Worm (Caenorhabditis elegans): ENCODE results near the gene his-61.

his-61 gene

ce11 chrIV:7507305-7507704 is 21.3 kb upstream of the his-61 start (continued):
- TF ChIP-seq gei-8 (GFP tag; optimal IDR thresholded peaks at IDR 0.05) (no peak), nhr-77 (tag; optimal IDR thresholded peaks at IDR 0.05) (peak; percentile 24), fos-1 (tag; optimal IDR thresholded peaks at IDR 0.05) (no peak), daf-12 (tag; optimal IDR thresholded peaks at IDR 0.05) (no peak), cey-2 (tag; optimal IDR thresholded peaks at IDR 0.05; ENCODE audit: borderline replicate concordance, insufficient read depth) (no peak), dpl-1 (GFP tag; optimal IDR thresholded peaks at IDR 0.05) (peak; percentile 2), nhr-28 (tag; optimal IDR thresholded peaks at IDR 0.05) (peak; percentile 62), dve-1 (tag; optimal IDR thresholded peaks at IDR 0.05; ENCODE audit: insufficient read depth) (peak; percentile 42), hmg-1.1 (GFP tag; IDR thresholded peaks at IDR 0.05) (no peak), daf-16 (GFP tag; optimal IDR thresholded peaks at IDR 0.05) (peak in 1 of 2 experiments; percentile 6), daf-16 (tag; optimal IDR thresholded peaks at IDR 0.05) (peak; percentile 55)

ce11 chrIV:7506711-7507110 is 20.7 kb upstream of the his-61 start:
- no peak for TF ChIP-seq lin-29 (GFP tag; IDR thresholded peaks at IDR 0.05)
- TF ChIP-seq R02D3.7 (tag; optimal IDR thresholded peaks at IDR 0.05) = no peak
- TF ChIP-seq pqm-1 (tag; optimal IDR thresholded peaks at IDR 0.05) = no peak
- TF ChIP-seq dmd-9 (GFP tag; IDR thresholded peaks at IDR 0.05) = 0 out of 2 replicates have a peak, but pooled peaks have one; percentile 36
- TF ChIP-seq set-16 (GFP tag; IDR thresholded peaks at IDR 0.05) = peak; percentile 36; the same call in 1 of the 2 replicates
- no peak for TF ChIP-seq tra-1 (GFP tag; IDR thresholded peaks at IDR 0.05)
- no peak for TF ChIP-seq mdl-1 (tag; optimal IDR thresholded peaks at IDR 0.05)
- TF ChIP-seq php-3 (GFP tag; IDR thresholded peaks at IDR 0.05) = no peak
- TF ChIP-seq F37D6.2 (tag; optimal IDR thresholded peaks at IDR 0.05) = no peak
- no peak for TF ChIP-seq dpl-1 (GFP tag; optimal IDR thresholded peaks at IDR 0.05)
- no peak for TF ChIP-seq unc-62 (GFP tag; optimal IDR thresholded peaks at IDR 0.05 in 1 of 2)
- TF ChIP-seq unc-62 (tag; optimal IDR thresholded peaks at IDR 0.05) = no peak
- no peak for TF ChIP-seq tag-97 (GFP tag; IDR thresholded peaks at IDR 0.05)
- TF ChIP-seq ceh-28 (tag; optimal IDR thresholded peaks at IDR 0.05) = no peak
- TF ChIP-seq lin-1 (GFP tag; IDR thresholded peaks at IDR 0.05) = no peak
- TF ChIP-seq aly-2 (tag; optimal IDR thresholded peaks at IDR 0.05) = no peak
- TF ChIP-seq nhr-28 (tag; optimal IDR thresholded peaks at IDR 0.05) = no peak
- TF ChIP-seq lin-38 (GFP tag; IDR thresholded peaks at IDR 0.05) = 0 out of 2 replicates have a peak, but pooled peaks have one; percentile 11
- TF ChIP-seq skn-1 (tag; optimal IDR thresholded peaks at IDR 0.05) = no peak

- TF ChIP-seq snpc-1.2 (GFP tag; IDR thresholded peaks at IDR 0.05) = peak; percentile 71
- no peak for TF ChIP-seq cey-2 (tag; optimal IDR thresholded peaks at IDR 0.05; ENCODE audit: borderline replicate concordance, insufficient read depth)
- TF ChIP-seq ces-1 (GFP tag; optimal IDR thresholded peaks at IDR 0.05) = no peak
- no peak for TF ChIP-seq zfp-2 (tag; optimal IDR thresholded peaks at IDR 0.05)
- peak; percentile 32 for TF ChIP-seq nhr-10 (tag; optimal IDR thresholded peaks at IDR 0.05)
- no peak for TF ChIP-seq F10B5.3 (tag; optimal IDR thresholded peaks at IDR 0.05)
- peak; percentile 27 for TF ChIP-seq mes-2 (tag; optimal IDR thresholded peaks at IDR 0.05; ENCODE audit: poor library complexity, severe bottlenecking)
- TF ChIP-seq lin-1 (GFP tag; IDR thresholded peaks at IDR 0.05) = no peak
- TF ChIP-seq rbr-2 (tag; optimal IDR thresholded peaks at IDR 0.05) = no peak
- no peak for TF ChIP-seq egl-27 (tag; optimal IDR thresholded peaks at IDR 0.05)
- no peak for TF ChIP-seq jun-1 (tag; optimal IDR thresholded peaks at IDR 0.05)
- TF ChIP-seq pqm-1 (tag; optimal IDR thresholded peaks at IDR 0.05) = no peak
- no peak for TF ChIP-seq Y75B8A.6 (GFP tag; IDR thresholded peaks at IDR 0.05)
- TF ChIP-seq F26F4.8 (GFP tag; conservative IDR thresholded peaks at IDR 0.05) = 0 out of 2 replicates have a peak, but pooled peaks have one; percentile 12
- TF ChIP-seq ztf-11 (tag; optimal IDR thresholded peaks at IDR 0.05) = no peak
- TF ChIP-seq lir-3 (tag; optimal IDR thresholded peaks at IDR 0.05) = no peak
- no peak for TF ChIP-seq zag-1 (tag; optimal IDR thresholded peaks at IDR 0.05)
- TF ChIP-seq tag-97 (GFP tag; IDR thresholded peaks at IDR 0.05) = no peak
- peak; percentile 34 for TF ChIP-seq nhr-25 (tag; optimal IDR thresholded peaks at IDR 0.05; ENCODE audit: borderline replicate concordance, insufficient read depth)
- no peak for TF ChIP-seq nhr-6 (tag; optimal IDR thresholded peaks at IDR 0.05)
- no peak for TF ChIP-seq attf-4 (tag; optimal IDR thresholded peaks at IDR 0.05)
- no peak; the same call in 1 of the 2 replicates for TF ChIP-seq T26A8.4 (GFP tag; IDR thresholded peaks at IDR 0.05)
- no peak for TF ChIP-seq nhr-11 (tag; optimal IDR thresholded peaks at IDR 0.05)
- no peak for TF ChIP-seq lim-7 (GFP tag; IDR thresholded peaks at IDR 0.05)
- no peak for TF ChIP-seq lin-15B (tag; optimal IDR thresholded peaks at IDR 0.05)
These were observed 20.0 kb upstream of the his-61 start for ce11 chrIV:7505866-7506488.
